Worm (Caenorhabditis elegans) whole organism, L3 larva: Measurements from ENCODE around the gene F54H5.5.

ENCODE experiments used
- R02D3.7 ChIP-seq: fragments of 150-350 bp; optimal IDR thresholded peaks from 2 replicates; lab custom pipeline; 2014; ENCODE audit warnings: missing biosample characterization, missing genetic modification characterization
- ZK546.5 ChIP-seq: sonication (generic microtip); optimal IDR thresholded peaks from 2 replicates; lab custom pipeline; 2017; ENCODE audit warnings: missing biosample characterization, missing genetic modification characterization
- aly-2 ChIP-seq: fragments of 150-350 bp; optimal IDR thresholded peaks from 2 replicates; lab custom pipeline; 2014; ENCODE audit warnings: missing biosample characterization, missing genetic modification characterization
- ama-1 ChIP-seq: fragments of 150-350 bp; optimal IDR thresholded peaks from 2 replicates; lab custom pipeline; 2018
- ceh-16 ChIP-seq: sonication (generic microtip); optimal IDR thresholded peaks from 2 replicates; lab custom pipeline; 2017; ENCODE audit warnings: missing biosample characterization, missing genetic modification characterization
- ceh-28 ChIP-seq: fragments of 150-350 bp; optimal IDR thresholded peaks from 2 replicates; lab custom pipeline; 2014; ENCODE audit warnings: missing biosample characterization, missing genetic modification reagents, missing genetic modification characterization
- ceh-9 ChIP-seq: sonication (generic microtip); optimal IDR thresholded peaks from 2 replicates; lab custom pipeline; 2018; ENCODE audit warnings: missing biosample characterization, missing genetic modification characterization
- egl-27 ChIP-seq: sonication (generic microtip); optimal IDR thresholded peaks from 4 replicates; lab custom pipeline; 2017; ENCODE audit warnings: missing biosample characterization, missing genetic modification reagents, missing genetic modification characterization
- egl-5 ChIP-seq: fragments of 150-350 bp; optimal IDR thresholded peaks from 2 replicates; lab custom pipeline; 2017; ENCODE audit warnings: missing biosample characterization, missing genetic modification reagents, missing genetic modification characterization, inconsistent platforms
- elt-1 ChIP-seq: fragments of 150-350 bp; optimal IDR thresholded peaks from 2 replicates; lab custom pipeline; 2014; ENCODE audit warnings: missing biosample characterization, missing genetic modification characterization
- elt-2 ChIP-seq: sonication (generic microtip); optimal IDR thresholded peaks from 2 replicates; lab custom pipeline; 2016; ENCODE audit warnings: missing genetic modification reagents, mild to moderate bottlenecking, missing genetic modification characterization, missing compliant biosample characterization
- elt-3 ChIP-seq, 3 experiments: fragments of 150-350 bp in 1 of 3; sonication (generic microtip) in 2 of 3; optimal IDR thresholded peaks; 2 replicates in 2 of 3; 4 replicates in 1 of 3; lab custom pipeline; 2014 to 2017; ENCODE audit warnings: missing biosample characterization in 3 of 3, missing genetic modification characterization in 3 of 3
- eor-1 ChIP-seq, 2 experiments: fragments of 150-350 bp; optimal IDR thresholded peaks; 2 replicates each; lab custom pipeline; 2014 to 2018; ENCODE audit warnings: missing biosample characterization in 2 of 2, missing genetic modification characterization in 2 of 2
- fkh-2 ChIP-seq: fragments of 150-350 bp; optimal IDR thresholded peaks from 2 replicates; lab custom pipeline; 2014; ENCODE audit warnings: missing biosample characterization, missing genetic modification reagents, missing genetic modification characterization
- fos-1 ChIP-seq: fragments of 150-350 bp; optimal IDR thresholded peaks from 2 replicates; lab custom pipeline; 2014; ENCODE audit warnings: missing biosample characterization, missing genetic modification characterization
- hmg-11 ChIP-seq: sonication (generic microtip); optimal IDR thresholded peaks from 2 replicates; lab custom pipeline; 2016; ENCODE audit warnings: missing genetic modification characterization, missing compliant biosample characterization
- lin-15B ChIP-seq: fragments of 150-350 bp; optimal IDR thresholded peaks from 2 replicates; lab custom pipeline; 2014; ENCODE audit warnings: missing biosample characterization, missing genetic modification characterization
- lsy-12 ChIP-seq: sonication (generic microtip); optimal IDR thresholded peaks from 2 replicates; lab custom pipeline; 2016; ENCODE audit warnings: mild to moderate bottlenecking, missing genetic modification characterization, missing compliant biosample characterization
- mdl-1 ChIP-seq: fragments of 150-350 bp; optimal IDR thresholded peaks from 2 replicates; lab custom pipeline; 2014; ENCODE audit warnings: missing biosample characterization, missing genetic modification characterization
- nfya-1 ChIP-seq: sonication (generic microtip); optimal IDR thresholded peaks from 2 replicates; lab custom pipeline; 2017; ENCODE audit warnings: missing genetic modification characterization, mild to moderate bottlenecking, missing compliant biosample characterization, antibody characterized with exemption, moderate library complexity; ENCODE audit not compliant: insufficient read depth
- nhr-11 ChIP-seq: fragments of 150-350 bp; optimal IDR thresholded peaks from 2 replicates; lab custom pipeline; 2014; ENCODE audit warnings: missing biosample characterization, missing genetic modification characterization
- nhr-12 ChIP-seq: fragments of 150-350 bp; optimal IDR thresholded peaks from 2 replicates; lab custom pipeline; 2014; ENCODE audit warnings: missing biosample characterization, missing genetic modification characterization
- nhr-237 ChIP-seq: fragments of 150-350 bp; optimal IDR thresholded peaks from 2 replicates; lab custom pipeline; 2014; ENCODE audit warnings: missing biosample characterization, missing genetic modification characterization
- nhr-25 ChIP-seq: sonication (generic microtip); optimal IDR thresholded peaks from 2 replicates; lab custom pipeline; 2017; ENCODE audit warnings: missing biosample characterization, missing genetic modification characterization
- nhr-28 ChIP-seq: fragments of 150-350 bp; optimal IDR thresholded peaks from 2 replicates; lab custom pipeline; 2014; ENCODE audit warnings: missing biosample characterization, missing genetic modification characterization
- nhr-43 ChIP-seq: sonication (generic microtip); optimal IDR thresholded peaks from 2 replicates; lab custom pipeline; 2016; ENCODE audit warnings: mild to moderate bottlenecking, missing genetic modification characterization, missing compliant biosample characterization; ENCODE audit not compliant: poor library complexity, severe bottlenecking
- nhr-67 ChIP-seq: fragments of 150-350 bp; optimal IDR thresholded peaks from 2 replicates; lab custom pipeline; 2014; ENCODE audit warnings: missing biosample characterization, missing genetic modification characterization
- nhr-76 ChIP-seq: fragments of 150-350 bp; sonication (generic microtip); optimal IDR thresholded peaks from 5 replicates; lab custom pipeline; 2014; ENCODE audit warnings: missing biosample characterization, missing genetic modification characterization
- nhr-77 ChIP-seq: fragments of 150-350 bp; optimal IDR thresholded peaks from 2 replicates; lab custom pipeline; 2014; ENCODE audit warnings: missing biosample characterization, missing genetic modification characterization
- pha-4 ChIP-seq: fragments of 150-350 bp; optimal IDR thresholded peaks from 2 replicates; lab custom pipeline; 2014; ENCODE audit warnings: missing biosample characterization, missing genetic modification reagents, missing genetic modification characterization
- pqm-1 ChIP-seq: fragments of 150-350 bp; optimal IDR thresholded peaks from 2 replicates; lab custom pipeline; 2017; ENCODE audit warnings: missing biosample characterization, missing genetic modification characterization, inconsistent platforms
- sea-2 ChIP-seq: fragments of 150-350 bp; sonication (generic microtip); optimal IDR thresholded peaks from 4 replicates; lab custom pipeline; 2014; ENCODE audit warnings: missing biosample characterization, missing genetic modification reagents, missing genetic modification characterization
- skn-1 ChIP-seq: fragments of 150-350 bp; optimal IDR thresholded peaks from 2 replicates; lab custom pipeline; 2014; ENCODE audit warnings: missing biosample characterization, missing genetic modification characterization
- snpc-4 ChIP-seq: fragments of 150-350 bp; optimal IDR thresholded peaks from 2 replicates; lab custom pipeline; 2014; ENCODE audit warnings: missing biosample characterization, missing genetic modification characterization
- tbx-2 ChIP-seq: sonication (generic microtip); optimal IDR thresholded peaks from 2 replicates; lab custom pipeline; 2016; ENCODE audit warnings: mild to moderate bottlenecking, missing genetic modification characterization, missing compliant biosample characterization
- unc-39 ChIP-seq: sonication (generic microtip); optimal IDR thresholded peaks from 4 replicates; lab custom pipeline; 2017; ENCODE audit warnings: missing biosample characterization, missing genetic modification characterization
- zag-1 ChIP-seq: fragments of 150-350 bp; optimal IDR thresholded peaks from 2 replicates; lab custom pipeline; 2014; ENCODE audit warnings: missing biosample characterization, missing genetic modification characterization
- ztf-11 ChIP-seq: fragments of 150-350 bp; optimal IDR thresholded peaks from 2 replicates; lab custom pipeline; 2014; ENCODE audit warnings: missing biosample characterization, missing genetic modification characterization
- ztf-4 ChIP-seq: fragments of 150-350 bp; optimal IDR thresholded peaks from 2 replicates; lab custom pipeline; 2014; ENCODE audit warnings: missing biosample characterization, missing genetic modification characterization

The F54H5.5 gene

ce11 chrII:6597507-6597906 lies 29.6 kb downstream of the F54H5.5 start:
- TF ChIP-seq snpc-4 (tag; lab: Kevin White, UChicago) (no peak), R02D3.7 (tag; lab: Kevin White, UChicago) (no peak), ZK546.5 (tag; lab: Kevin White, UChicago) (no peak), lsy-12 (tag; lab: Kevin White, UChicago) (no peak), elt-1 (tag; lab: Kevin White, UChicago) (no peak), ceh-16 (tag; lab: Kevin White, UChicago) (no peak), egl-5 (tag; lab: Kevin White, UChicago) (no peak)
- TF ChIP-seq, all 47 proteins: peak for 0

ce11 chrII:6594151-6594550 lies 32.9 kb downstream of the F54H5.5 start, which contains the start of gene aipr-1:
aipr-1 (minus strand) TSS chrII:6594251.
- no peak for TF ChIP-seq nhr-77 (tag; lab: Kevin White, UChicago)
- TF ChIP-seq ztf-11 (tag; lab: Kevin White, UChicago), result no peak
- TF ChIP-seq ztf-4 (tag; lab: Kevin White, UChicago), result no peak
- TF ChIP-seq nhr-28 (tag; lab: Kevin White, UChicago), result no peak
- no peak for TF ChIP-seq nhr-43 (tag; lab: Kevin White, UChicago)
- no peak for TF ChIP-seq elt-2 (tag; lab: Kevin White, UChicago)
- TF ChIP-seq nhr-11 (tag; lab: Kevin White, UChicago), result no peak
- no peak for TF ChIP-seq egl-27 (tag; lab: Kevin White, UChicago)
- no peak for TF ChIP-seq zag-1 (tag; lab: Kevin White, UChicago)
- TF ChIP-seq ceh-9 (tag; lab: Kevin White, UChicago), result no peak
- TF ChIP-seq hmg-11 (tag; lab: Kevin White, UChicago), result no peak
- no peak for TF ChIP-seq sea-2 (GFP tag; lab: Kevin White, UChicago)
- no peak for TF ChIP-seq skn-1 (tag; lab: Kevin White, UChicago)
- TF ChIP-seq, all 47 proteins: peak for 0

- TF ChIP-seq snpc-4 (tag; lab: Kevin White, UChicago) (no peak), hmg-11 (tag; lab: Kevin White, UChicago) (no peak), nhr-28 (tag; lab: Kevin White, UChicago) (no peak), fkh-2 (tag; lab: Kevin White, UChicago) (no peak), eor-1 (tag; optimal IDR thresholded peaks at IDR 0.05; lab: Kevin White, UChicago) (no peak), nhr-43 (tag; lab: Kevin White, UChicago) (no peak), nfya-1 (tag; lab: Kevin White, UChicago) (no peak), elt-2 (tag; lab: Kevin White, UChicago) (no peak), nhr-237 (tag; lab: Kevin White, UChicago) (no peak), unc-39 (no peak), ceh-9 (tag; lab: Kevin White, UChicago) (no peak), fos-1 (tag; lab: Kevin White, UChicago) (no peak), ztf-4 (tag; lab: Kevin White, UChicago) (no peak), mdl-1 (tag; lab: Kevin White, UChicago) (no peak), ceh-16 (tag; lab: Kevin White, UChicago) (no peak), ceh-28 (tag; lab: Kevin White, UChicago) (no peak), sea-2 (GFP tag; lab: Kevin White, UChicago) (no peak), lin-15B (tag; lab: Kevin White, UChicago) (no peak), nhr-25 (tag; lab: Kevin White, UChicago) (no peak)
These were observed 34.8 kb downstream of the F54H5.5 start, which contains the start of gene C56C10.9 for ce11 chrII:6592251-6592650. C56C10.9 (minus strand) TSS chrII:6592351.

ce11 chrII:6591000-6591399 lies 36.1 kb downstream of the F54H5.5 start:
- TF ChIP-seq ztf-11 (tag; lab: Kevin White, UChicago) (no peak), ama-1 (lab: Kevin White, UChicago) (peak; percentile 70), nhr-67 (tag; lab: Kevin White, UChicago) (no peak)

ce11 chrII:6589408-6589807 lies 37.7 kb downstream of the F54H5.5 start, which contains the start of gene vps-32.1:
vps-32.1 (plus strand) TSS chrII:6589708.
- TF ChIP-seq nhr-237 (tag; lab: Kevin White, UChicago) (no peak), aly-2 (tag; lab: Kevin White, UChicago) (no peak), nhr-76 (no peak), nhr-12 (tag; lab: Kevin White, UChicago) (no peak), nhr-77 (tag; lab: Kevin White, UChicago) (no peak), elt-3 (tag; optimal IDR thresholded peaks at IDR 0.05; lab: Kevin White, UChicago) (no peak), ceh-16 (tag; lab: Kevin White, UChicago) (no peak), tbx-2 (no peak), hmg-11 (tag; lab: Kevin White, UChicago) (no peak), fos-1 (tag; lab: Kevin White, UChicago) (peak; percentile 19), pha-4 (tag; lab: Kevin White, UChicago) (peak; percentile 21), pqm-1 (tag; lab: Kevin White, UChicago) (peak; percentile 49), ama-1 (lab: Kevin White, UChicago) (no peak)
- TF ChIP-seq, all 47 proteins: peak for 3
